Fruit fly (Drosophila melanogaster) whole organism, embryonic: ENCODE data around the gene CG33669.
"Not testable (repeated sequence)": the region's sequence is repeated elsewhere in the genome, so short reads cannot be mapped to it uniquely, and the experiment has no call there.

ENCODE experiments used
- Atf6 ChIP-seq: fragments of 200-800 bp; sonication (Bioruptor generic); IDR thresholded peaks from 2 replicates; pipeline ENCODE4 v1.3.6; 2022; ENCODE audit warnings: missing biosample characterization, missing genetic modification characterization
- CG11247 ChIP-seq: fragments of 200-800 bp; sonication (Bioruptor generic); IDR thresholded peaks from 2 replicates; pipeline ENCODE4 v1.3.6; 2022; ENCODE audit warnings: missing biosample characterization, missing genetic modification characterization
- CG12769 ChIP-seq: fragments of 200-800 bp; sonication (Bioruptor generic); optimal IDR thresholded peaks from 2 replicates; lab custom pipeline; 2019; ENCODE audit warnings: missing biosample characterization, mild to moderate bottlenecking, missing genetic modification characterization, moderate library complexity
- CG13424 ChIP-seq: fragments of 200-800 bp; sonication (Bioruptor generic); optimal IDR thresholded peaks from 2 replicates; lab custom pipeline; 2019; ENCODE audit warnings: missing biosample characterization, mild to moderate bottlenecking, missing genetic modification characterization, moderate library complexity
- CG1603 ChIP-seq: fragments of 200-800 bp; sonication (Bioruptor generic); optimal IDR thresholded peaks from 2 replicates; lab custom pipeline; 2019; ENCODE audit warnings: missing biosample characterization, mild to moderate bottlenecking, missing genetic modification characterization, moderate library complexity
- CG17385 ChIP-seq: fragments of 200-800 bp; sonication (Bioruptor generic); optimal IDR thresholded peaks from 3 replicates; lab custom pipeline; 2018; ENCODE audit warnings: missing biosample characterization, mild to moderate bottlenecking, missing genetic modification characterization
- CG1792 ChIP-seq: fragments of 200-800 bp; sonication (Bioruptor generic); optimal IDR thresholded peaks from 2 replicates; lab custom pipeline; 2016; ENCODE audit warnings: missing biosample characterization, missing genetic modification characterization
- CG2129 ChIP-seq: fragments of 200-800 bp; sonication (Bioruptor generic); IDR thresholded peaks from 2 replicates; pipeline ENCODE4 v1.3.6; 2022; ENCODE audit warnings: missing biosample characterization, missing genetic modification characterization; ENCODE audit not compliant: partially characterized antibody
- CG2678 ChIP-seq: fragments of 200-800 bp; sonication (Bioruptor generic); optimal IDR thresholded peaks from 3 replicates; lab custom pipeline; 2019; ENCODE audit warnings: missing biosample characterization, mild to moderate bottlenecking, missing genetic modification characterization, moderate library complexity
- CG30403 ChIP-seq: fragments of 200-800 bp; sonication (Bioruptor generic); optimal IDR thresholded peaks from 3 replicates; lab custom pipeline; 2016; ENCODE audit warnings: missing biosample characterization, missing genetic modification characterization
- CG31224 ChIP-seq: fragments of 200-800 bp; sonication (Bioruptor generic); IDR thresholded peaks from 2 replicates; pipeline ENCODE4 v1.3.6; 2022; ENCODE audit warnings: missing biosample characterization, missing genetic modification characterization
- CG6175 ChIP-seq: fragments of 200-800 bp; sonication (Bioruptor generic); IDR thresholded peaks from 3 replicates; pipeline ENCODE4 v1.3.6; 2022; ENCODE audit warnings: missing biosample characterization, missing genetic modification characterization
- CG7745 ChIP-seq: fragments of 200-800 bp; sonication (Bioruptor generic); optimal IDR thresholded peaks from 2 replicates; lab custom pipeline; 2018; ENCODE audit warnings: missing biosample characterization, mild to moderate bottlenecking, missing genetic modification characterization, moderate library complexity
- CG8478 ChIP-seq: fragments of >200 bp; optimal IDR thresholded peaks from 2 replicates; lab custom pipeline; 2018
- CoRest ChIP-seq: fragments of 200-800 bp; sonication (Bioruptor generic); optimal IDR thresholded peaks from 3 replicates; lab custom pipeline; 2018; ENCODE audit warnings: missing biosample characterization, mild to moderate bottlenecking, missing genetic modification characterization, moderate library complexity
- Fer1 ChIP-seq: fragments of 200-800 bp; sonication (Bioruptor generic); optimal IDR thresholded peaks from 2 replicates; lab custom pipeline; 2017; ENCODE audit warnings: missing biosample characterization, mild to moderate bottlenecking, missing genetic modification characterization
- Fer3 ChIP-seq: fragments of 200-800 bp; sonication (Bioruptor generic); optimal IDR thresholded peaks from 2 replicates; lab custom pipeline; 2018; ENCODE audit warnings: missing biosample characterization, mild to moderate bottlenecking, missing genetic modification characterization, moderate library complexity
- HmgZ ChIP-seq: fragments of 200-800 bp; sonication (Bioruptor generic); optimal IDR thresholded peaks from 2 replicates; lab custom pipeline; 2018; ENCODE audit warnings: missing biosample characterization, mild to moderate bottlenecking, missing genetic modification characterization
- Hsf ChIP-seq: fragments of 200-800 bp; sonication (Bioruptor generic); optimal IDR thresholded peaks from 3 replicates; lab custom pipeline; 2016; ENCODE audit warnings: missing biosample characterization, missing genetic modification characterization
- Jarid2 ChIP-seq: fragments of 200-800 bp; sonication (Bioruptor generic); optimal IDR thresholded peaks from 3 replicates; lab custom pipeline; 2017; ENCODE audit warnings: mild to moderate bottlenecking, missing biosample characterization, missing genetic modification reagents, missing genetic modification characterization
- Meics ChIP-seq: fragments of 200-800 bp; sonication (Bioruptor generic); optimal IDR thresholded peaks from 2 replicates; lab custom pipeline; 2017; ENCODE audit warnings: missing biosample characterization, mild to moderate bottlenecking, missing genetic modification characterization
- Myb ChIP-seq: fragments of 200-800 bp; sonication (Bioruptor generic); optimal IDR thresholded peaks from 2 replicates; lab custom pipeline; 2016; ENCODE audit warnings: missing biosample characterization, missing genetic modification characterization
- Rx ChIP-seq: fragments of 200-800 bp; sonication (Bioruptor generic); IDR thresholded peaks from 2 replicates; pipeline ENCODE4 v1.3.6; 2022; ENCODE audit warnings: missing biosample characterization, missing genetic modification characterization
- Sox102F ChIP-seq: fragments of 200-800 bp; sonication (Bioruptor generic); optimal IDR thresholded peaks from 2 replicates; lab custom pipeline; 2018; ENCODE audit warnings: missing biosample characterization, mild to moderate bottlenecking, missing genetic modification characterization, moderate library complexity
- Stat92E ChIP-seq, 3 experiments: fragments of >200 bp in 2 of 3; fragments of 200-800 bp in 1 of 3; sonication (Bioruptor generic) in 1 of 3; optimal IDR thresholded peaks; 2 replicates each; lab custom pipeline; 2017 to 2019; ENCODE audit warnings: missing biosample characterization in 3 of 3, missing genetic modification characterization in 3 of 3, mild to moderate bottlenecking in 1 of 3, moderate library complexity in 1 of 3
- Xrp1 ChIP-seq: fragments of 200-800 bp; sonication (Bioruptor generic); IDR thresholded peaks from 2 replicates; pipeline ENCODE4 v1.3.6; 2022; ENCODE audit warnings: missing biosample characterization, missing genetic modification characterization
- al ChIP-seq: fragments of 200-800 bp; sonication (Bioruptor generic); IDR thresholded peaks from 2 replicates; pipeline ENCODE4 v1.3.6; 2022; ENCODE audit warnings: missing biosample characterization, missing genetic modification characterization
- amos ChIP-seq: fragments of 200-800 bp; sonication (Bioruptor generic); IDR thresholded peaks from 2 replicates; pipeline ENCODE4 v1.3.6; 2022; ENCODE audit warnings: missing biosample characterization, missing genetic modification characterization; ENCODE audit not compliant: partially characterized antibody
- cg ChIP-seq: fragments of 200-800 bp; sonication (Bioruptor generic); optimal IDR thresholded peaks from 3 replicates; lab custom pipeline; 2019; ENCODE audit warnings: missing biosample characterization, mild to moderate bottlenecking, missing genetic modification characterization, moderate library complexity
- ci ChIP-seq: fragments of 200-800 bp; sonication (Bioruptor generic); IDR thresholded peaks from 3 replicates; pipeline ENCODE4 v1.3.6; 2022; ENCODE audit warnings: missing biosample characterization, missing genetic modification characterization
- dan ChIP-seq: fragments of 200-800 bp; sonication (Bioruptor generic); IDR thresholded peaks from 2 replicates; pipeline ENCODE4 v1.3.6; 2022; ENCODE audit warnings: missing biosample characterization, missing genetic modification characterization
- dimm ChIP-seq: fragments of 200-800 bp; sonication (Bioruptor generic); IDR thresholded peaks from 2 replicates; pipeline ENCODE4 v1.3.6; 2022; ENCODE audit warnings: missing biosample characterization, missing genetic modification characterization
- dpn ChIP-seq, 2 experiments: fragments of 200-800 bp; sonication (Bioruptor generic); optimal IDR thresholded peaks; 3 replicates each; lab custom pipeline; 2016; ENCODE audit warnings: missing biosample characterization in 2 of 2, missing genetic modification characterization in 2 of 2
- ems ChIP-seq: fragments of 200-800 bp; sonication (Bioruptor generic); optimal IDR thresholded peaks from 3 replicates; lab custom pipeline; 2016; ENCODE audit warnings: missing biosample characterization, missing genetic modification characterization
- exex ChIP-seq: fragments of 200-800 bp; sonication (Bioruptor generic); optimal IDR thresholded peaks from 4 replicates; lab custom pipeline; 2018; ENCODE audit warnings: missing biosample characterization, mild to moderate bottlenecking, missing genetic modification characterization, moderate library complexity
- kni ChIP-seq: fragments of 200-800 bp; sonication (Bioruptor generic); optimal IDR thresholded peaks from 3 replicates; lab custom pipeline; 2017; ENCODE audit warnings: mild to moderate bottlenecking, missing biosample characterization, missing genetic modification reagents, missing genetic modification characterization
- mam ChIP-seq: fragments of 200-800 bp; sonication (Bioruptor generic); optimal IDR thresholded peaks from 3 replicates; lab custom pipeline; 2016; ENCODE audit warnings: missing biosample characterization, missing genetic modification characterization
- pan ChIP-seq, 4 experiments: fragments of >200 bp in 3 of 4; fragments of 200-800 bp in 1 of 4; sonication (Bioruptor generic) in 1 of 4; optimal IDR thresholded peaks in 3 of 4; IDR thresholded peaks in 1 of 4; 2 replicates each; pipeline versions ENCODE4 v1.3.6 to Lab custom; 2017 to 2022; ENCODE audit warnings: missing biosample characterization in 2 of 4, missing genetic modification characterization in 2 of 4, mixed read lengths in 1 of 4
- sisA ChIP-seq: fragments of 200-800 bp; sonication (Bioruptor generic); IDR thresholded peaks from 2 replicates; pipeline ENCODE4 v1.3.6; 2022; ENCODE audit warnings: missing biosample characterization, missing genetic modification characterization
- sr ChIP-seq: fragments of 200-800 bp; sonication (Bioruptor generic); IDR thresholded peaks from 3 replicates; pipeline ENCODE4 v1.3.6; 2022; ENCODE audit warnings: missing biosample characterization, missing genetic modification characterization
- tin ChIP-seq: fragments of 200-800 bp; sonication (Bioruptor generic); optimal IDR thresholded peaks from 3 replicates; lab custom pipeline; 2016; ENCODE audit warnings: missing biosample characterization, missing genetic modification characterization
- tio ChIP-seq: fragments of 200-800 bp; sonication (Bioruptor generic); optimal IDR thresholded peaks from 2 replicates; lab custom pipeline; 2017; ENCODE audit warnings: missing biosample characterization, missing genetic modification characterization, inconsistent platforms
- tna ChIP-seq: fragments of 200-800 bp; sonication (Bioruptor generic); IDR thresholded peaks from 2 replicates; pipeline ENCODE4 v1.3.6; 2022; ENCODE audit warnings: missing biosample characterization, missing genetic modification characterization; ENCODE audit not compliant: partially characterized antibody
- trem ChIP-seq: fragments of 200-800 bp; optimal IDR thresholded peaks from 3 replicates; lab custom pipeline; 2019; ENCODE audit warnings: missing biosample characterization, mild to moderate bottlenecking, missing genetic modification characterization, moderate library complexity
- trh ChIP-seq: fragments of 200-800 bp; sonication (Bioruptor generic); optimal IDR thresholded peaks from 2 replicates; lab custom pipeline; 2016; ENCODE audit warnings: missing biosample characterization, missing genetic modification characterization
- vvl ChIP-seq: fragments of 200-800 bp; sonication (Bioruptor generic); IDR thresholded peaks from 2 replicates; pipeline ENCODE4 v1.3.6; 2022; ENCODE audit warnings: missing biosample characterization, missing genetic modification characterization

CG33669 gene

dm6 chrX:6439495-6439894 is 39.6 kb upstream of the CG33669 start (continued):
- TF ChIP-seq CG11247 (peak; percentile 65; the same call in 1 of the 2 replicates), CG17385 (peak; percentile 49), CG31224 (GFP tag; lab: Robert Waterston, UW) (no peak), pan (optimal IDR thresholded peaks at IDR 0.05; lab: Kevin White, UChicago) (no peak), pan (GFP tag; optimal IDR thresholded peaks at IDR 0.05 in 1 of 2, IDR thresholded peaks at IDR 0.05 in 1 of 2) (peak in 1 of 2 experiments; percentile 76), kni (GFP tag; lab: Kevin White, UChicago) (no peak), CG6175 (0 out of 3 replicates have a peak, but pooled peaks have one; percentile 31), CG12769 (tag; lab: Kevin White, UChicago) (peak; percentile 27), vvl (peak; percentile 76), dimm (GFP tag; lab: Robert Waterston, UW) (peak; percentile 51; the same call in 1 of the 2 replicates), HmgZ (no peak)

DNA sequence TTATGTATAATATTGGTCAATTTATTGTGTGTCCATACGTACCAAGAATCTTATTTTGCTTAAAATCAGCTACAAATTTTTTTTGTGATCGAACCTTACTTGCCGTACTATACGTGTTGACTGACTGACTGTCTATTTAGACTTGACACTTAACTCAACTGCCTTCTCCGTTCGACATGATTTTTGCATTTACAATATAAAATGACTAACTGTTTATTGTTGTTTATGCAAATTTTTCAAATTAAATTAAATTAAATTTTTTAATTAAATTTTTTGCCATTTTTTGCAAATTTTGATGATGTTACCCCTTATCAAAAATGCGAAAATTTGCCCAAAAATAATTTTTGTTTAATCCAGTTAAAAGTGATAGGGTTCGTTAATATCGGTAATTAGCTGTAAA is 19.4 kb upstream of the CG33669 start, which contains the start of gene CG33668:
CG33668 (minus strand) TSS at position 101 of the 400 bp plus-strand sequence.
- not testable (repeated sequence) for TF ChIP-seq Jarid2; CG1792 (GFP tag; lab: Kevin White, UChicago); CG8478

dm6 chrX:6383920-6384319 is 16.0 kb downstream of the CG33669 start, which contains the start of gene CG33664:
CG33664 (plus strand) TSS chrX:6384220.
- not testable (repeated sequence) for TF ChIP-seq CG2129 (GFP tag; lab: Robert Waterston, UW); ems (GFP tag; lab: Kevin White, UChicago); exex (tag; lab: Kevin White, UChicago)

DNA sequence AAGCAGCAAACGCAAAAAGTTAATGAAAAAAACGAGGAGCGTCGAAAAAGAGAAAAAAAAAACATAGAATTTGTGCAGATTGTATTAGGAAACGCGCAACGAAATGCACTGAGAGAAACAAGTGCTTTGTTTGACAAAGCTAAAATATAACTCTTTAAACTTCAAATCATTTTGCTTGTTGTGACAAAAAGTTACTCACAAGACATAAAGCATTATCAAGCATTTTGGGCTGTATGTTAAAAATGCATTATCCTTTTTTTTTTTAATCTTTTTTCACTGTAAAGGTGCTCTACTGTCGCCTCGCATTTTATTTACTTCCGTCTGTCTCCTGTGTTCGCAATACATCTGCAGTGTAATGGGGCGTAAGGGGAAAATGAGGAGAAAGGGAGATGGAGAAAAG is 23.2 kb downstream of the CG33669 start:
- TF ChIP-seq Rx (GFP tag; lab: Robert Waterston, UW) (no peak), CG1603 (tag; lab: Kevin White, UChicago) (peak; percentile 3), Atf6 (GFP tag; lab: Robert Waterston, UW) (peak; percentile 27; the same call in 1 of the 2 replicates), dan (GFP tag; lab: Robert Waterston, UW) (no peak), sisA (GFP tag; lab: Robert Waterston, UW) (peak; percentile 27; the same call in 1 of the 2 replicates), tio (GFP tag; lab: Kevin White, UChicago) (no peak), al (no peak), CG30403 (GFP tag; lab: Kevin White, UChicago) (peak; percentile 15), cg (no peak), sr (GFP tag; lab: Robert Waterston, UW) (no peak), Xrp1 (GFP tag; lab: Robert Waterston, UW) (no peak), Meics (peak; percentile 37), Fer1 (GFP tag; lab: Kevin White, UChicago) (peak; percentile 40), CG13424 (peak; percentile 15), Stat92E (GFP tag; optimal IDR thresholded peaks at IDR 0.05; lab: Kevin White, UChicago) (no peak), trh (GFP tag; lab: Kevin White, UChicago) (no peak), Myb (GFP tag; lab: Kevin White, UChicago) (peak; percentile 1), dpn (GFP tag; optimal IDR thresholded peaks at IDR 0.05; lab: Kevin White, UChicago) (peak; percentile 14 to 16), ci (GFP tag; lab: Robert Waterston, UW) (0 out of 3 replicates have a peak, but pooled peaks have one; percentile 35), tin (GFP tag; lab: Kevin White, UChicago) (no peak), CoRest (tag; lab: Kevin White, UChicago) (peak; percentile 16), mam (GFP tag; lab: Kevin White, UChicago) (peak; percentile 27), Sox102F (GFP tag; lab: Kevin White, UChicago) (peak; percentile 23), tna (GFP tag; lab: Robert Waterston, UW) (no peak), Fer3 (peak; percentile 3), CG2678 (tag; lab: Kevin White, UChicago) (peak; percentile 50), trem (tag; lab: Kevin White, UChicago) (no peak), CG7745 (tag; lab: Kevin White, UChicago) (no peak), amos (no peak), Hsf (GFP tag; lab: Kevin White, UChicago) (peak; percentile 20)
